Worm (Caenorhabditis elegans): ENCODE data around the gene txdc-9.

The txdc-9 gene

ce11 chrIII:6447521-6447920 lies 15.5 kb downstream of the txdc-9 start (continued):
- no peak for TF ChIP-seq mef-2 (tag; optimal IDR thresholded peaks at IDR 0.05)
- no peak for TF ChIP-seq egl-13 (tag; optimal IDR thresholded peaks at IDR 0.05)
- no peak for TF ChIP-seq alr-1 (tag; optimal IDR thresholded peaks at IDR 0.05; ENCODE audit: borderline replicate concordance)
- no peak for TF ChIP-seq ama-1 (optimal IDR thresholded peaks at IDR 0.05)
- TF ChIP-seq sptf-1 (tag; optimal IDR thresholded peaks at IDR 0.05) = no peak
- TF ChIP-seq aha-1 (tag; optimal IDR thresholded peaks at IDR 0.05) = no peak
- peak; percentile 67 for TF ChIP-seq nhr-71 (tag; optimal IDR thresholded peaks at IDR 0.05)
- no peak for TF ChIP-seq nhr-84 (tag; optimal IDR thresholded peaks at IDR 0.05)
- no peak for TF ChIP-seq ces-1 (GFP tag; optimal IDR thresholded peaks at IDR 0.05)
- TF ChIP-seq jun-1 (tag; optimal IDR thresholded peaks at IDR 0.05) = no peak
- TF ChIP-seq ceh-82 (tag; optimal IDR thresholded peaks at IDR 0.05) = no peak
- TF ChIP-seq fkh-10 (GFP tag; optimal IDR thresholded peaks at IDR 0.05) = no peak
- no peak for TF ChIP-seq unc-62 (GFP tag; optimal IDR thresholded peaks at IDR 0.05)
- TF ChIP-seq mep-1 (tag; optimal IDR thresholded peaks at IDR 0.05) = peak; percentile 48
- no peak for TF ChIP-seq C34B4.2 (tag; optimal IDR thresholded peaks at IDR 0.05)
- TF ChIP-seq ztf-4 (tag; optimal IDR thresholded peaks at IDR 0.05) = peak; percentile 62
- TF ChIP-seq grh-1 (GFP tag; IDR thresholded peaks at IDR 0.05) = no peak
- peak; percentile 27 for TF ChIP-seq lin-13 (GFP tag; optimal IDR thresholded peaks at IDR 0.05)
- TF ChIP-seq hlh-17 (GFP tag; optimal IDR thresholded peaks at IDR 0.05; ENCODE audit: borderline replicate concordance) = no peak
- no peak for TF ChIP-seq fkh-4 (tag; optimal IDR thresholded peaks at IDR 0.05; ENCODE audit: borderline replicate concordance)
- TF ChIP-seq unc-98 (GFP tag; IDR thresholded peaks at IDR 0.05) = no peak
- TF ChIP-seq isw-1 (GFP tag; IDR thresholded peaks at IDR 0.05) = no peak
- no peak for TF ChIP-seq snpc-4 (tag; optimal IDR thresholded peaks at IDR 0.05)
- no peak for TF ChIP-seq sox-4 (tag; optimal IDR thresholded peaks at IDR 0.05)
- no peak for TF ChIP-seq nhr-12 (tag; optimal IDR thresholded peaks at IDR 0.05)
- no peak for TF ChIP-seq lir-3 (tag; optimal IDR thresholded peaks at IDR 0.05; ENCODE audit: poor library complexity)
- peak; percentile 55 for TF ChIP-seq nhr-19 (GFP tag; conservative IDR thresholded peaks at IDR 0.05)
- TF ChIP-seq pqm-1 (tag; optimal IDR thresholded peaks at IDR 0.05) = no peak
- peak; percentile 78 for TF ChIP-seq nhr-85 (tag)
- TF ChIP-seq unc-86 (tag; optimal IDR thresholded peaks at IDR 0.05) = no peak
- no peak for TF ChIP-seq ceh-63 (GFP tag; optimal IDR thresholded peaks at IDR 0.05)

- TF ChIP-seq nhr-28 (tag; optimal IDR thresholded peaks at IDR 0.05) (no peak), efl-1 (optimal IDR thresholded peaks at IDR 0.05) (no peak), efl-1 (GFP tag; optimal IDR thresholded peaks at IDR 0.05 in 1 of 2) (peak in 1 of 2 experiments; percentile 12), ceh-63 (GFP tag; optimal IDR thresholded peaks at IDR 0.05) (no peak), pag-3 (tag; optimal IDR thresholded peaks at IDR 0.05; ENCODE audit: borderline replicate concordance, insufficient read depth) (no peak), mep-1 (tag; optimal IDR thresholded peaks at IDR 0.05) (no peak), sup-37 (GFP tag; optimal IDR thresholded peaks at IDR 0.05) (no peak), ceh-8 (GFP tag; optimal IDR thresholded peaks at IDR 0.05) (no peak)
Observed at ce11 chrIII:6449854-6450253, 17.9 kb downstream of the txdc-9 start.

ce11 chrIII:6450596-6450995 lies 18.6 kb downstream of the txdc-9 start, which contains the start of gene T26A5.6:
TSS of gene T26A5.6 (minus strand) at chrIII:6450696.
- TF ChIP-seq F16B12.6 (tag; optimal IDR thresholded peaks at IDR 0.05) (no peak), ceh-63 (GFP tag; optimal IDR thresholded peaks at IDR 0.05) (no peak), elt-3 (tag; optimal IDR thresholded peaks at IDR 0.05) (no peak), ceh-88 (GFP tag; IDR thresholded peaks at IDR 0.05) (no peak), ceh-8 (GFP tag; optimal IDR thresholded peaks at IDR 0.05) (no peak), efl-1 (optimal IDR thresholded peaks at IDR 0.05) (no peak), efl-1 (GFP tag; optimal IDR thresholded peaks at IDR 0.05 in 1 of 2) (no peak), nhr-12 (tag; optimal IDR thresholded peaks at IDR 0.05) (no peak)
